Worm (Caenorhabditis elegans) whole organism, early embryonic: Measurements from ENCODE around the gene R07E5.11.

Source experiments
- F13C5.2 ChIP-seq: sonication (generic microtip); optimal IDR thresholded peaks from 2 replicates; lab custom pipeline; 2017; ENCODE audit warnings: mild to moderate bottlenecking, missing genetic modification characterization, inconsistent platforms, missing compliant biosample characterization
- ama-1 ChIP-seq: fragments of 150-350 bp; optimal IDR thresholded peaks from 2 replicates; lab custom pipeline; 2014
- hmg-4 ChIP-seq: fragments of 200-800 bp; sonication (Bioruptor generic); optimal IDR thresholded peaks from 2 replicates; lab custom pipeline; 2018; ENCODE audit warnings: mild to moderate bottlenecking, missing genetic modification characterization, missing compliant biosample characterization
- pes-1 ChIP-seq: fragments of 200-800 bp; sonication (Bioruptor generic); IDR thresholded peaks from 2 replicates; pipeline ENCODE4 v1.3.6; 2022; ENCODE audit warnings: missing genetic modification reagents, missing genetic modification characterization, missing compliant biosample characterization
- tra-4 ChIP-seq: sonication (generic microtip); optimal IDR thresholded peaks from 2 replicates; lab custom pipeline; 2017; ENCODE audit warnings: missing genetic modification characterization, missing compliant biosample characterization

DNA sequence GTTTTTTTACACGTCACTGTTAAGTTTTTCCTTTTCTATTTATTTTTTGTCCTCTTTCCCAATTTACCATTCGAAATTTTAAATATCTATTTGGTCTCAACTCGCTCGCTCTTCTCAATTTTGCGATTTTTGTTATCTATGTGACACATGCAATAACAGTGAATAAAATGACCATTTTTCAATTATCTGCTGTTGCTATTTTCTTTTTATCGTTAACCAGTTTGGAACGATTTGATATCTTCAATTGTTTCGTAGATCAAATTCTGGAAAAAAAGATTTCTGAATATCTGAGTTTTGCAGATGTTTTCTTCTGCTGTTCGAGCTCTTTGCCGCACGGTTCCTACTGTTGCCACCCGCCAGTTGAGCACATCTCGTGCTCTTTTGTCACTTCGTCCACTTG is 7.9 kb downstream of the R07E5.11 start, which contains the start of gene prdx-3:
- no peak for TF ChIP-seq F13C5.2 (tag; lab: Kevin White, UChicago)
- TF ChIP-seq tra-4 (tag; lab: Kevin White, UChicago): no peak
- no peak for TF ChIP-seq ama-1 (lab: Kevin White, UChicago)
- TF ChIP-seq pes-1 (GFP tag; lab: Robert Waterston, UW): no peak
- TF ChIP-seq hmg-4: no peak
